Worm (Caenorhabditis elegans) whole organism, L1 larva: ENCODE data around the gene F37A8.2.

Source experiments
- C34B4.2 ChIP-seq: sonication (generic microtip); optimal IDR thresholded peaks from 2 replicates; lab custom pipeline; 2017; ENCODE audit warnings: mild to moderate bottlenecking, missing genetic modification characterization, missing compliant biosample characterization
- Y116A8C.19 ChIP-seq: sonication (generic microtip); optimal IDR thresholded peaks from 2 replicates; lab custom pipeline; 2016; ENCODE audit warnings: missing compliant biosample characterization, missing genetic modification characterization, borderline replicate concordance
- aha-1 ChIP-seq: fragments of 150-350 bp; optimal IDR thresholded peaks from 2 replicates; lab custom pipeline; 2014; ENCODE audit warnings: missing biosample characterization, missing genetic modification characterization
- aly-2 ChIP-seq: fragments of 150-350 bp; optimal IDR thresholded peaks from 2 replicates; lab custom pipeline; 2014; ENCODE audit warnings: missing biosample characterization, missing genetic modification characterization
- blmp-1 ChIP-seq: fragments of 150-350 bp; optimal IDR thresholded peaks from 2 replicates; lab custom pipeline; 2014; ENCODE audit warnings: missing biosample characterization, missing genetic modification characterization
- ceh-82 ChIP-seq, 3 experiments: fragments of 150-350 bp in 1 of 3; sonication (generic microtip) in 2 of 3; optimal IDR thresholded peaks; 2 replicates each; lab custom pipeline; 2014 to 2017; ENCODE audit warnings: missing biosample characterization in 3 of 3, missing genetic modification characterization in 3 of 3
- dpl-1 ChIP-seq, 3 experiments: fragments of 150-350 bp in 2 of 3; sonication (generic microtip) in 1 of 3; optimal IDR thresholded peaks; 2 replicates each; lab custom pipeline; 2014 to 2017; ENCODE audit warnings: missing biosample characterization in 3 of 3, missing genetic modification characterization in 3 of 3, missing genetic modification reagents in 3 of 3
- dsc-1 ChIP-seq: sonication (generic microtip); optimal IDR thresholded peaks from 2 replicates; lab custom pipeline; 2016; ENCODE audit warnings: mild to moderate bottlenecking, missing genetic modification characterization, missing compliant biosample characterization
- efl-1 ChIP-seq, 4 experiments: fragments of 150-350 bp; optimal IDR thresholded peaks in 3 of 4; peaks in 1 of 4; 1 replicate in 1 of 4; 2 replicates in 3 of 4; lab custom pipeline; 2014; ENCODE audit warnings: missing biosample characterization in 2 of 4, missing genetic modification characterization in 2 of 4, missing genetic modification reagents in 2 of 4
- fkh-8 ChIP-seq: sonication (generic microtip); optimal IDR thresholded peaks from 2 replicates; lab custom pipeline; 2016; ENCODE audit warnings: mild to moderate bottlenecking, missing genetic modification characterization, missing compliant biosample characterization
- jun-1 ChIP-seq: fragments of 150-350 bp; optimal IDR thresholded peaks from 2 replicates; lab custom pipeline; 2014; ENCODE audit warnings: missing biosample characterization, missing genetic modification reagents, missing genetic modification characterization
- lin-14 ChIP-seq: fragments of 200-800 bp; sonication (Bioruptor generic); optimal IDR thresholded peaks from 2 replicates; lab custom pipeline; 2018; ENCODE audit warnings: mild to moderate bottlenecking, missing genetic modification characterization, moderate library complexity, missing compliant biosample characterization
- lin-35 ChIP-seq, 2 experiments: fragments of 150-350 bp; optimal IDR thresholded peaks; 2 replicates each; lab custom pipeline; 2014; ENCODE audit warnings: missing biosample characterization in 2 of 2, missing genetic modification characterization in 2 of 2, missing genetic modification reagents in 2 of 2
- lsy-2 ChIP-seq, 2 experiments: fragments of 150-350 bp; optimal IDR thresholded peaks; 2 replicates each; lab custom pipeline; 2014; ENCODE audit warnings: missing biosample characterization in 2 of 2, missing genetic modification characterization in 2 of 2
- mep-1 ChIP-seq: fragments of 150-350 bp; optimal IDR thresholded peaks from 2 replicates; lab custom pipeline; 2014; ENCODE audit warnings: missing biosample characterization, missing genetic modification characterization
- nhr-12 ChIP-seq: sonication (generic microtip); optimal IDR thresholded peaks from 2 replicates; lab custom pipeline; 2017; ENCODE audit warnings: missing biosample characterization, missing genetic modification characterization
- nhr-19 ChIP-seq: fragments of 200-800 bp; sonication (Bioruptor generic); conservative IDR thresholded peaks from 2 replicates; pipeline ENCODE4 v1.3.6; 2022; ENCODE audit warnings: missing genetic modification characterization, missing compliant biosample characterization
- nhr-20 ChIP-seq: sonication (generic microtip); optimal IDR thresholded peaks from 2 replicates; lab custom pipeline; 2016; ENCODE audit warnings: mild to moderate bottlenecking, missing genetic modification characterization, missing compliant biosample characterization
- nhr-28 ChIP-seq: fragments of 150-350 bp; optimal IDR thresholded peaks from 2 replicates; lab custom pipeline; 2014; ENCODE audit warnings: missing biosample characterization, missing genetic modification characterization
- nhr-47 ChIP-seq: sonication (generic microtip); optimal IDR thresholded peaks from 2 replicates; lab custom pipeline; 2016; ENCODE audit warnings: mild to moderate bottlenecking, missing genetic modification characterization, moderate library complexity, missing compliant biosample characterization
- nhr-71 ChIP-seq: sonication (generic microtip); optimal IDR thresholded peaks from 2 replicates; lab custom pipeline; 2016; ENCODE audit warnings: mild to moderate bottlenecking, missing genetic modification characterization, moderate library complexity, missing compliant biosample characterization
- nhr-76 ChIP-seq: sonication (generic microtip); optimal IDR thresholded peaks from 2 replicates; lab custom pipeline; 2017; ENCODE audit warnings: missing biosample characterization, missing genetic modification characterization
- nhr-85 ChIP-seq: sonication (generic microtip); peaks from one replicate; lab custom pipeline; 2016; ENCODE audit warnings: missing genetic modification characterization, inconsistent platforms, missing compliant biosample characterization
- nhr-90 ChIP-seq: sonication (generic microtip); optimal IDR thresholded peaks from 2 replicates; lab custom pipeline; 2016; ENCODE audit warnings: mild to moderate bottlenecking, missing genetic modification characterization, missing compliant biosample characterization; ENCODE audit not compliant: poor library complexity
- pag-3 ChIP-seq: sonication (generic microtip); optimal IDR thresholded peaks from 2 replicates; lab custom pipeline; 2017; ENCODE audit warnings: missing genetic modification characterization, mild to moderate bottlenecking, missing compliant biosample characterization, antibody characterized with exemption, borderline replicate concordance; ENCODE audit not compliant: insufficient read depth
- pax-3 ChIP-seq: fragments of 200-800 bp; sonication (Bioruptor generic); optimal IDR thresholded peaks from 2 replicates; lab custom pipeline; 2018; ENCODE audit warnings: mild to moderate bottlenecking, missing genetic modification characterization, moderate library complexity, missing compliant biosample characterization
- pqm-1 ChIP-seq: sonication (generic microtip); optimal IDR thresholded peaks from 3 replicates; lab custom pipeline; 2017; ENCODE audit warnings: missing biosample characterization, missing genetic modification characterization
- rnt-1 ChIP-seq: sonication (generic microtip); optimal IDR thresholded peaks from 2 replicates; lab custom pipeline; 2016; ENCODE audit warnings: mild to moderate bottlenecking, missing genetic modification characterization, moderate library complexity, missing compliant biosample characterization
- snu-23 ChIP-seq: sonication (generic microtip); optimal IDR thresholded peaks from 2 replicates; lab custom pipeline; 2016; ENCODE audit warnings: missing genetic modification characterization, missing compliant biosample characterization
- sox-4 ChIP-seq: sonication (generic microtip); optimal IDR thresholded peaks from 2 replicates; lab custom pipeline; 2016; ENCODE audit warnings: missing genetic modification characterization, missing compliant biosample characterization
- swsn-7 ChIP-seq: sonication (generic microtip); optimal IDR thresholded peaks from 2 replicates; lab custom pipeline; 2016; ENCODE audit warnings: missing genetic modification characterization, missing compliant biosample characterization
- unc-86 ChIP-seq: sonication (generic microtip); optimal IDR thresholded peaks from 2 replicates; lab custom pipeline; 2016; ENCODE audit warnings: missing genetic modification characterization, missing compliant biosample characterization
- zag-1 ChIP-seq: fragments of 150-350 bp; optimal IDR thresholded peaks from 2 replicates; lab custom pipeline; 2014; ENCODE audit warnings: missing biosample characterization, missing genetic modification characterization

Gene F37A8.2

DNA sequence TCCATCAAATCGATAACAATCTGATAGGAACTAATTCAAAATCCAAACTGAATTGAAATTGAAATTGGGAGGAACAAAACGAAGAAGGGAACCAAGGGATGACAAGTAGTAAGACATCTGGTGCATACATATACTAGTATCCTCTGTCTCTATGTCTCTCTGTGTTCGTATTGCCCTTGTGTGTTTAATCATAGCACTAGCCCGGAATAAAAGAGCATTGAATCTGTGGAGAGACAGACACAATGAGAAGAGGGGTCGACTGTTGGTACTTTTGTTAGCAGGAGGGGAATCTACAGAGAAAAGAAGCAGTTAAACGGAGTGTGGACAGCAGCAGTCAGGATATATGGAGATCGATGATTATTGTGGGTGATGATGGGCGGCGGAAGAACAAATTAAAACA lies 15.6 kb downstream of the F37A8.2 start:
- TF ChIP-seq rnt-1 (peak; percentile 20), lin-14 (GFP tag; lab: Kevin White, UChicago) (peak; percentile 58), snu-23 (peak; percentile 34), zag-1 (no peak), unc-86 (tag; lab: Kevin White, UChicago) (no peak), Y116A8C.19 (tag; lab: Kevin White, UChicago) (no peak), nhr-28 (no peak), aly-2 (tag; lab: Kevin White, UChicago) (no peak), mep-1 (tag; lab: Kevin White, UChicago) (peak; percentile 65), lin-35 (GFP tag; optimal IDR thresholded peaks at IDR 0.05; lab: Kevin White, UChicago) (peak in 1 of 2 experiments; percentile 23), blmp-1 (tag; lab: Kevin White, UChicago) (peak; percentile 44), fkh-8 (tag; lab: Kevin White, UChicago) (no peak), efl-1 (optimal IDR thresholded peaks at IDR 0.05; lab: Kevin White, UChicago) (peak in 1 of 2 experiments; percentile 16), efl-1 (GFP tag; optimal IDR thresholded peaks at IDR 0.05 in 1 of 2; lab: Kevin White, UChicago) (no peak), ceh-82 (tag; optimal IDR thresholded peaks at IDR 0.05; lab: Kevin White, UChicago) (no peak), pqm-1 (no peak), dpl-1 (GFP tag; optimal IDR thresholded peaks at IDR 0.05; lab: Kevin White, UChicago) (peak in 1 of 3 experiments; percentile 17), lsy-2 (tag; optimal IDR thresholded peaks at IDR 0.05; lab: Kevin White, UChicago) (peak; percentile 4 to 19), nhr-76 (tag; lab: Kevin White, UChicago) (no peak), nhr-85 (no peak), dsc-1 (tag; lab: Kevin White, UChicago) (peak; percentile 15)

DNA sequence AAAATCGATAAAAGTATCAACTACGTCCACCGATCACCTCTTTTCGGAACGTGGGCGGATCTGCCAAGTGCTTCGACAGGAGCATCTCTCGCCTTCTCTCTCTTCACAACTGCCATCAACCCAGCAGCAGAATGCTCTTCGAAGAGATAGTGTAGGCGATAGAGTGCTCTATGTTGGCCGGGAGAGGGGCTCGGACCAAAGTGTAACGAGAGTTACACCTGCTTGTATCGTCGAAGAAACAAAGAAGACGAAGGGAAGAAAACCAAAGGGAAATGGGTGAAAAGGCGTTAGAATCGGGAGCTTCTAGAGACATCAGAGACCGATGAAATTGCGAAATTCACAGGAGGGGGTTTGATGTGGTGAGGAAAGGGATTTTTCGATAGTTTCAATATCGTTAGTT lies 16.5 kb downstream of the F37A8.2 start:
- peak; percentile 47 for TF ChIP-seq lin-14 (GFP tag; lab: Kevin White, UChicago)
- peak; percentile 31 for TF ChIP-seq nhr-20 (tag; lab: Kevin White, UChicago)
- TF ChIP-seq blmp-1 (tag; lab: Kevin White, UChicago): no peak
- TF ChIP-seq nhr-47: no peak
- TF ChIP-seq sox-4 (tag; lab: Kevin White, UChicago): no peak
- TF ChIP-seq pag-3 (tag; lab: Kevin White, UChicago): peak; percentile 64
- TF ChIP-seq nhr-71 (tag; lab: Kevin White, UChicago): peak; percentile 37
- peak in 1 of 2 experiments; percentile 21 for TF ChIP-seq lsy-2 (tag; optimal IDR thresholded peaks at IDR 0.05; lab: Kevin White, UChicago)
- TF ChIP-seq nhr-19 (GFP tag; lab: Robert Waterston, UW): peak; percentile 18; the same call in 1 of the 2 replicates
- TF ChIP-seq rnt-1: peak; percentile 60

DNA sequence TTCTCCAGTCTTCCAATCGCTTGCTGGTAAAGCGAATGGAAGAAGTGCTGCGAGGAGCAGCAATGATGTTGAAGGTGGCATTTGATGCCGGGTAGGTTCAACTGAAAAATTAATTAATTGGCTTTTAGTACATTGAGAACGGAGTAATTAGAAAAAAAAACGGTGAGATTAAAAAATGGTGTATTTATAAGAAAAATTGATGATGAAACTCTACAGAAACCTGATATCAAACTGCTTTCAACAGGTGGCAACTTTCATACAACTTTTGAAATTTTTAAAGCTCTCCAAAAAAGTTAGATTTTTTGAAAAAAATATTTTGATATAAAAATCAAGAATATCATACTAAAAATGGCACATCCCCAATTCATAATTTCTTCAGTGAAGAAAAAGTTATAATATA lies 17.3 kb downstream of the F37A8.2 start, which contains the start of gene pat-3:
TSS of gene pat-3 (minus strand) at position 101 of the 400 bp plus-strand sequence.
- no peak for TF ChIP-seq dsc-1 (tag; lab: Kevin White, UChicago)
- no peak for TF ChIP-seq dpl-1 (GFP tag; optimal IDR thresholded peaks at IDR 0.05; lab: Kevin White, UChicago)
- TF ChIP-seq fkh-8 (tag; lab: Kevin White, UChicago): no peak

ce11 chrIII:3908205-3908604 lies 23.1 kb downstream of the F37A8.2 start:
- TF ChIP-seq nhr-12 (tag; lab: Kevin White, UChicago) (no peak), aha-1 (tag; lab: Kevin White, UChicago) (peak; percentile 50), nhr-19 (GFP tag; lab: Robert Waterston, UW) (peak; percentile 34), aly-2 (tag; lab: Kevin White, UChicago) (no peak), ceh-82 (tag; optimal IDR thresholded peaks at IDR 0.05; lab: Kevin White, UChicago) (peak in 1 of 3 experiments; percentile 29), swsn-7 (peak; percentile 15), jun-1 (no peak), snu-23 (peak; percentile 67), pqm-1 (no peak), pax-3 (no peak), lsy-2 (tag; optimal IDR thresholded peaks at IDR 0.05; lab: Kevin White, UChicago) (peak; percentile 23 to 27), C34B4.2 (tag; lab: Kevin White, UChicago) (no peak), pag-3 (tag; lab: Kevin White, UChicago) (no peak), lin-35 (GFP tag; optimal IDR thresholded peaks at IDR 0.05; lab: Kevin White, UChicago) (peak; percentile 31 to 45), nhr-90 (tag; lab: Kevin White, UChicago) (no peak), dpl-1 (GFP tag; optimal IDR thresholded peaks at IDR 0.05; lab: Kevin White, UChicago) (peak in 2 of 3 experiments; percentile 12 to 18), fkh-8 (tag; lab: Kevin White, UChicago) (no peak), efl-1 (optimal IDR thresholded peaks at IDR 0.05; lab: Kevin White, UChicago) (peak in 1 of 2 experiments; percentile 18), efl-1 (GFP tag; optimal IDR thresholded peaks at IDR 0.05 in 1 of 2; lab: Kevin White, UChicago) (no peak), nhr-71 (tag; lab: Kevin White, UChicago) (peak; percentile 37), rnt-1 (peak; percentile 11), nhr-20 (tag; lab: Kevin White, UChicago) (peak; percentile 72), mep-1 (tag; lab: Kevin White, UChicago) (peak; percentile 15), lin-14 (GFP tag; lab: Kevin White, UChicago) (peak; percentile 82), nhr-28 (no peak), blmp-1 (tag; lab: Kevin White, UChicago) (no peak)
